Worm (Caenorhabditis elegans) whole organism, mixed stage, embryonic: Measurements from ENCODE around the gene twk-4.

Experiments
- M03D4.4 ChIP-seq: sonication (generic microtip); optimal IDR thresholded peaks from 2 replicates; lab custom pipeline; 2017; ENCODE audit warnings: mild to moderate bottlenecking, missing genetic modification characterization, missing compliant biosample characterization
- blmp-1 ChIP-seq: fragments of 150-350 bp; optimal IDR thresholded peaks from 2 replicates; lab custom pipeline; 2014; ENCODE audit warnings: missing biosample characterization, missing genetic modification characterization
- ceh-39 ChIP-seq: fragments of 150-350 bp; optimal IDR thresholded peaks from 2 replicates; lab custom pipeline; 2014; ENCODE audit warnings: missing biosample characterization, missing genetic modification characterization
- ces-1 ChIP-seq: fragments of 150-350 bp; optimal IDR thresholded peaks from 2 replicates; lab custom pipeline; 2014; ENCODE audit warnings: missing biosample characterization, missing genetic modification reagents, missing genetic modification characterization
- drap-1 ChIP-seq: fragments of 200-800 bp; sonication (Bioruptor generic); optimal IDR thresholded peaks from 3 replicates; lab custom pipeline; 2018; ENCODE audit warnings: mild to moderate bottlenecking, missing genetic modification characterization, missing compliant biosample characterization
- lin-13 ChIP-seq: fragments of 150-350 bp; optimal IDR thresholded peaks from 2 replicates; lab custom pipeline; 2014; ENCODE audit warnings: missing biosample characterization, missing genetic modification characterization
- lsy-2 ChIP-seq: fragments of 150-350 bp; optimal IDR thresholded peaks from 2 replicates; lab custom pipeline; 2014; ENCODE audit warnings: missing biosample characterization, missing genetic modification characterization
- mep-1 ChIP-seq: fragments of 150-350 bp; optimal IDR thresholded peaks from 2 replicates; lab custom pipeline; 2017; ENCODE audit warnings: missing biosample characterization, missing genetic modification reagents, missing genetic modification characterization, inconsistent platforms
- nhr-2 ChIP-seq: fragments of 150-350 bp; optimal IDR thresholded peaks from 2 replicates; lab custom pipeline; 2014; ENCODE audit warnings: missing biosample characterization, missing genetic modification characterization
- nhr-237 ChIP-seq: fragments of 150-350 bp; optimal IDR thresholded peaks from 2 replicates; lab custom pipeline; 2014; ENCODE audit warnings: missing biosample characterization, missing genetic modification characterization
- nhr-76 ChIP-seq: sonication (generic microtip); optimal IDR thresholded peaks from 2 replicates; lab custom pipeline; 2017; ENCODE audit warnings: missing biosample characterization, missing genetic modification characterization
- pha-4 ChIP-seq: fragments of 150-350 bp; optimal IDR thresholded peaks from 2 replicates; lab custom pipeline; 2018; ENCODE audit warnings: missing biosample characterization, missing genetic modification reagents, missing genetic modification characterization
- snpc-4 ChIP-seq: fragments of 150-350 bp; optimal IDR thresholded peaks from 2 replicates; lab custom pipeline; 2014; ENCODE audit warnings: missing biosample characterization, missing genetic modification characterization
- unc-62 ChIP-seq: fragments of 150-350 bp; optimal IDR thresholded peaks from 2 replicates; lab custom pipeline; 2014; ENCODE audit warnings: missing biosample characterization, missing genetic modification reagents, missing genetic modification characterization

ce11 chrII:9197212-9197611 is 3.1 kb upstream of the twk-4 start, which contains the start of gene let-23:
- TF ChIP-seq mep-1 (no peak), nhr-76 (tag; lab: Kevin White, UChicago) (no peak), lin-13 (no peak), unc-62 (GFP tag; lab: Kevin White, UChicago) (no peak), drap-1 (no peak), nhr-237 (tag; lab: Kevin White, UChicago) (no peak), M03D4.4 (tag; lab: Kevin White, UChicago) (no peak), pha-4 (tag; lab: Kevin White, UChicago) (no peak), ces-1 (no peak), ceh-39 (no peak), blmp-1 (tag; lab: Kevin White, UChicago) (no peak), snpc-4 (tag; lab: Kevin White, UChicago) (no peak), lsy-2 (tag; lab: Kevin White, UChicago) (no peak), nhr-2 (tag; lab: Kevin White, UChicago) (no peak)
